Fruit fly (Drosophila melanogaster) whole organism, embryonic: ENCODE measurements around the gene XRCC1.
A peak's percentile ranks its signal among the peaks of the same experiment; 100 is the strongest.

Source experiments
- Adf1 ChIP-seq: fragments of 200-800 bp; sonication (Bioruptor generic); IDR thresholded peaks from 2 replicates; pipeline ENCODE4 v1.3.6; 2022; ENCODE audit warnings: missing biosample characterization, missing genetic modification characterization
- Atf-2 ChIP-seq: fragments of 200-800 bp; sonication (Bioruptor generic); optimal IDR thresholded peaks from 2 replicates; lab custom pipeline; 2016; ENCODE audit warnings: missing biosample characterization, missing genetic modification characterization
- CG11695 ChIP-seq: fragments of 200-800 bp; sonication (Bioruptor generic); IDR thresholded peaks from 3 replicates; pipeline ENCODE4 v1.3.6; 2022; ENCODE audit warnings: missing biosample characterization, missing genetic modification characterization
- CG11723 ChIP-seq: fragments of 200-800 bp; sonication (Bioruptor generic); optimal IDR thresholded peaks from 2 replicates; lab custom pipeline; 2017; ENCODE audit warnings: missing biosample characterization, mild to moderate bottlenecking, missing genetic modification characterization
- CG12155 ChIP-seq: fragments of 200-800 bp; sonication (Bioruptor generic); optimal IDR thresholded peaks from 3 replicates; lab custom pipeline; 2016; ENCODE audit warnings: missing biosample characterization, missing genetic modification characterization
- CG14710 ChIP-seq: fragments of 200-800 bp; sonication (Bioruptor generic); optimal IDR thresholded peaks from 3 replicates; lab custom pipeline; 2019; ENCODE audit warnings: missing biosample characterization, mild to moderate bottlenecking, missing genetic modification characterization, moderate library complexity
- CG14860 ChIP-seq: fragments of 200-800 bp; sonication (Bioruptor generic); IDR thresholded peaks from 3 replicates; pipeline ENCODE4 v1.3.6; 2022; ENCODE audit warnings: missing biosample characterization, missing genetic modification characterization; ENCODE audit not compliant: partially characterized antibody
- CG15696 ChIP-seq: fragments of 200-800 bp; sonication (Bioruptor generic); optimal IDR thresholded peaks from 2 replicates; lab custom pipeline; 2019; ENCODE audit warnings: missing biosample characterization, mild to moderate bottlenecking, missing genetic modification characterization, moderate library complexity
- CG17829 ChIP-seq: fragments of 200-800 bp; optimal IDR thresholded peaks from 2 replicates; lab custom pipeline; 2019; ENCODE audit warnings: missing biosample characterization, mild to moderate bottlenecking, missing genetic modification characterization, moderate library complexity
- CG18262 ChIP-seq: fragments of 200-800 bp; optimal IDR thresholded peaks from 3 replicates; lab custom pipeline; 2019; ENCODE audit warnings: missing biosample characterization, mild to moderate bottlenecking, missing genetic modification characterization, moderate library complexity
- CG30403 ChIP-seq: fragments of 200-800 bp; sonication (Bioruptor generic); optimal IDR thresholded peaks from 3 replicates; lab custom pipeline; 2016; ENCODE audit warnings: missing biosample characterization, missing genetic modification characterization
- CG31388 ChIP-seq: fragments of 200-800 bp; sonication (Bioruptor generic); optimal IDR thresholded peaks from 2 replicates; lab custom pipeline; 2016; ENCODE audit warnings: missing biosample characterization, missing genetic modification characterization
- CG32532 ChIP-seq: fragments of 200-800 bp; sonication (Bioruptor generic); IDR thresholded peaks from 2 replicates; pipeline ENCODE4 v1.3.6; 2022; ENCODE audit warnings: missing biosample characterization, missing genetic modification characterization
- CG3407 ChIP-seq: fragments of 200-800 bp; sonication (Bioruptor generic); optimal IDR thresholded peaks from 2 replicates; lab custom pipeline; 2018; ENCODE audit warnings: missing biosample characterization, mild to moderate bottlenecking, missing genetic modification characterization
- CG4404 ChIP-seq: fragments of 200-800 bp; sonication (Bioruptor generic); IDR thresholded peaks from 2 replicates; pipeline ENCODE4 v1.3.6; 2022; ENCODE audit warnings: missing biosample characterization, missing genetic modification characterization
- CG4854 ChIP-seq: fragments of 200-800 bp; sonication (Bioruptor generic); optimal IDR thresholded peaks from 2 replicates; lab custom pipeline; 2016; ENCODE audit warnings: missing biosample characterization, missing genetic modification characterization, inconsistent platforms
- CG6654 ChIP-seq: fragments of 200-800 bp; sonication (Bioruptor generic); optimal IDR thresholded peaks from 2 replicates; lab custom pipeline; 2017; ENCODE audit warnings: missing biosample characterization, mild to moderate bottlenecking, missing genetic modification characterization
- CG6791 ChIP-seq: fragments of 200-800 bp; sonication (Bioruptor generic); IDR thresholded peaks from 3 replicates; pipeline ENCODE4 v1.3.6; 2022; ENCODE audit warnings: missing biosample characterization, missing genetic modification characterization; ENCODE audit not compliant: partially characterized antibody
- CG6813 ChIP-seq: fragments of 200-800 bp; sonication (Bioruptor generic); optimal IDR thresholded peaks from 2 replicates; lab custom pipeline; 2017; ENCODE audit warnings: missing biosample characterization, missing genetic modification characterization, mild to moderate bottlenecking, moderate library complexity, missing genetic modification reagents
- CG8281 ChIP-seq: fragments of 200-800 bp; sonication (Bioruptor generic); optimal IDR thresholded peaks from 2 replicates; lab custom pipeline; 2018; ENCODE audit warnings: missing biosample characterization, mild to moderate bottlenecking, missing genetic modification characterization, moderate library complexity
- CG8290 ChIP-seq, 3 experiments: fragments of 200-800 bp; sonication (Bioruptor generic); optimal IDR thresholded peaks; 2 replicates each; lab custom pipeline; 2016 to 2019; ENCODE audit warnings: missing biosample characterization in 3 of 3, missing genetic modification characterization in 3 of 3, mild to moderate bottlenecking in 2 of 3, moderate library complexity in 1 of 3
- CG8944 ChIP-seq: fragments of 200-800 bp; sonication (Bioruptor generic); optimal IDR thresholded peaks from 3 replicates; lab custom pipeline; 2016; ENCODE audit warnings: missing biosample characterization, missing genetic modification characterization
- D19A ChIP-seq: fragments of 200-800 bp; optimal IDR thresholded peaks from 3 replicates; lab custom pipeline; 2019; ENCODE audit warnings: missing biosample characterization, mild to moderate bottlenecking, missing genetic modification characterization, moderate library complexity
- Deaf1 ChIP-seq: fragments of 200-800 bp; optimal IDR thresholded peaks from 3 replicates; lab custom pipeline; 2019; ENCODE audit warnings: missing biosample characterization, mild to moderate bottlenecking, missing genetic modification characterization, moderate library complexity
- ERR ChIP-seq: fragments of 200-800 bp; sonication (Bioruptor generic); optimal IDR thresholded peaks from 2 replicates; lab custom pipeline; 2016; ENCODE audit warnings: missing biosample characterization, missing genetic modification characterization
- Elba2 ChIP-seq: fragments of 200-800 bp; sonication (Bioruptor generic); optimal IDR thresholded peaks from 3 replicates; lab custom pipeline; 2016; ENCODE audit warnings: missing biosample characterization, missing genetic modification characterization
- GATAe ChIP-seq: fragments of 200-800 bp; sonication (Bioruptor generic); conservative IDR thresholded peaks from 2 replicates; pipeline ENCODE4 v1.3.6; 2022; ENCODE audit warnings: missing biosample characterization, missing genetic modification characterization
- Max ChIP-seq: fragments of 200-800 bp; sonication (Bioruptor generic); optimal IDR thresholded peaks from 2 replicates; lab custom pipeline; 2016; ENCODE audit warnings: missing biosample characterization, mild to moderate bottlenecking, missing genetic modification characterization
- Rx ChIP-seq: fragments of 200-800 bp; sonication (Bioruptor generic); IDR thresholded peaks from 2 replicates; pipeline ENCODE4 v1.3.6; 2022; ENCODE audit warnings: missing biosample characterization, missing genetic modification characterization
- Sry-δ ChIP-seq: fragments of 200-800 bp; sonication (Bioruptor generic); optimal IDR thresholded peaks from 2 replicates; lab custom pipeline; 2016; ENCODE audit warnings: missing biosample characterization, missing genetic modification characterization
- amos ChIP-seq: fragments of 200-800 bp; sonication (Bioruptor generic); IDR thresholded peaks from 2 replicates; pipeline ENCODE4 v1.3.6; 2022; ENCODE audit warnings: missing biosample characterization, missing genetic modification characterization; ENCODE audit not compliant: partially characterized antibody
- ap ChIP-seq: fragments of 200-800 bp; sonication (Bioruptor generic); IDR thresholded peaks from 2 replicates; pipeline ENCODE4 v1.3.6; 2022; ENCODE audit warnings: missing biosample characterization, missing genetic modification characterization
- ato ChIP-seq: fragments of 200-800 bp; sonication (Bioruptor generic); IDR thresholded peaks from 2 replicates; pipeline ENCODE4 v1.3.6; 2022; ENCODE audit warnings: missing biosample characterization, missing genetic modification characterization; ENCODE audit not compliant: partially characterized antibody
- bigmax ChIP-seq: fragments of 200-800 bp; sonication (Bioruptor generic); optimal IDR thresholded peaks from 2 replicates; lab custom pipeline; 2018; ENCODE audit warnings: missing biosample characterization, mild to moderate bottlenecking, missing genetic modification characterization
- btn ChIP-seq: fragments of 200-800 bp; sonication (Bioruptor generic); optimal IDR thresholded peaks from 2 replicates; lab custom pipeline; 2016; ENCODE audit warnings: missing biosample characterization, missing genetic modification characterization
- dan ChIP-seq: fragments of 200-800 bp; sonication (Bioruptor generic); IDR thresholded peaks from 2 replicates; pipeline ENCODE4 v1.3.6; 2022; ENCODE audit warnings: missing biosample characterization, missing genetic modification characterization
- dati ChIP-seq: fragments of 200-800 bp; sonication (Bioruptor generic); IDR thresholded peaks from 2 replicates; pipeline ENCODE4 v1.3.6; 2022; ENCODE audit warnings: missing biosample characterization, missing genetic modification characterization
- dimm ChIP-seq: fragments of 200-800 bp; sonication (Bioruptor generic); IDR thresholded peaks from 2 replicates; pipeline ENCODE4 v1.3.6; 2022; ENCODE audit warnings: missing biosample characterization, missing genetic modification characterization
- dm ChIP-seq: fragments of 200-800 bp; sonication (Bioruptor generic); optimal IDR thresholded peaks from 3 replicates; lab custom pipeline; 2016; ENCODE audit warnings: missing biosample characterization, missing genetic modification characterization
- dysf ChIP-seq: fragments of 200-800 bp; sonication (Bioruptor generic); IDR thresholded peaks from 3 replicates; pipeline ENCODE4 v1.3.6; 2022; ENCODE audit warnings: missing biosample characterization, missing genetic modification characterization
- gcm ChIP-seq: fragments of 200-800 bp; sonication (Bioruptor generic); optimal IDR thresholded peaks from 2 replicates; lab custom pipeline; 2019; ENCODE audit warnings: missing biosample characterization, mild to moderate bottlenecking, missing genetic modification characterization, moderate library complexity
- gem ChIP-seq: fragments of 200-800 bp; sonication (Bioruptor generic); optimal IDR thresholded peaks from 2 replicates; lab custom pipeline; 2019; ENCODE audit warnings: missing biosample characterization, mild to moderate bottlenecking, missing genetic modification characterization, moderate library complexity
- gt ChIP-seq: fragments of 200-800 bp; sonication (Bioruptor generic); IDR thresholded peaks from 2 replicates; pipeline ENCODE4 v1.3.6; 2022; ENCODE audit warnings: missing biosample characterization, missing genetic modification characterization
- ham ChIP-seq: fragments of 200-800 bp; sonication (Bioruptor generic); IDR thresholded peaks from 2 replicates; pipeline ENCODE4 v1.3.6; 2022; ENCODE audit warnings: missing biosample characterization, missing genetic modification characterization
- phol ChIP-seq: fragments of 200-800 bp; sonication (Bioruptor generic); optimal IDR thresholded peaks from 3 replicates; lab custom pipeline; 2018; ENCODE audit warnings: missing biosample characterization, mild to moderate bottlenecking, missing genetic modification characterization, moderate library complexity
- pnt ChIP-seq: fragments of 200-800 bp; sonication (Bioruptor generic); optimal IDR thresholded peaks from 3 replicates; lab custom pipeline; 2016; ENCODE audit warnings: missing biosample characterization, missing genetic modification characterization
- run ChIP-seq: fragments of 200-800 bp; sonication (Bioruptor generic); optimal IDR thresholded peaks from 3 replicates; lab custom pipeline; 2018; ENCODE audit warnings: missing biosample characterization, mild to moderate bottlenecking, missing genetic modification characterization
- sim ChIP-seq: fragments of 200-800 bp; sonication (Bioruptor generic); IDR thresholded peaks from 2 replicates; pipeline ENCODE4 v1.3.6; 2022; ENCODE audit warnings: missing biosample characterization, missing genetic modification characterization
- slbo ChIP-seq: fragments of 200-800 bp; sonication (Bioruptor generic); IDR thresholded peaks from 2 replicates; pipeline ENCODE4 v1.3.6; 2022; ENCODE audit warnings: missing biosample characterization, missing genetic modification characterization
- trem ChIP-seq: fragments of 200-800 bp; optimal IDR thresholded peaks from 3 replicates; lab custom pipeline; 2019; ENCODE audit warnings: missing biosample characterization, mild to moderate bottlenecking, missing genetic modification characterization, moderate library complexity
- ttk ChIP-seq: fragments of 200-800 bp; sonication (Bioruptor generic); IDR thresholded peaks from 2 replicates; pipeline ENCODE4 v2.1.2; 2022; ENCODE audit warnings: missing biosample characterization, missing genetic modification characterization

Gene XRCC1

DNA sequence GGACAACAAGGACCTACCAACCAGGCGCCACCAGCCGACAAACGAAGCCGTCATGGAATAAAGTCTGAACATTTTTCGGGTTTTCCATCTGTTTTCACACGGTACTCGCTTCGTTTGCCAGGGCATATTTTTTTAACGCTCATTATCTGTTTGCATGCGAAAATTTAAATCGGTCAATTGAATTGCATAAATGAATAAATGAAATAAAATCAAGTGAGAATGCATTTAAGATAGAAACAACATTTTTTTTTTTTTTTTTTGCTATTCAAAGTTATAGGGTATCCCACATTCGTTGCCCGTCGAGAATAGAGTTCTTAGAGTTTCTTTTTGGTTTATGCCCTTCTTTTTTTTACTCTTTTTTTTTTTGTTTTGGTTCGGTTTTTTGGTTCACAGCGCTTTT, 43.8 kb upstream of the XRCC1 start (continued):
- no peak for TF ChIP-seq dimm
- TF ChIP-seq CG8944 (GFP tag; lab: Kevin White, UChicago): peak; percentile 16
- no peak for TF ChIP-seq ap (GFP tag; lab: Robert Waterston, UW)
- peak; percentile 9 for TF ChIP-seq Max (GFP tag; lab: Kevin White, UChicago)
- peak; percentile 33 for TF ChIP-seq btn
- no peak for TF ChIP-seq CG11695 (GFP tag; lab: Robert Waterston, UW)
- peak; percentile 49 for TF ChIP-seq CG14710
- TF ChIP-seq CG3407 (GFP tag; lab: Kevin White, UChicago): no peak
- TF ChIP-seq Deaf1 (tag; lab: Kevin White, UChicago): peak; percentile 38
- TF ChIP-seq dan: no peak
- no peak for TF ChIP-seq Rx (GFP tag; lab: Robert Waterston, UW)
- TF ChIP-seq trem: peak; percentile 46
- TF ChIP-seq sim (GFP tag; lab: Robert Waterston, UW): no peak
- TF ChIP-seq ERR (GFP tag; lab: Kevin White, UChicago): no peak
- peak; percentile 13 for TF ChIP-seq pnt
- peak; percentile 34; the same call in 1 of the 2 replicates for TF ChIP-seq ttk (GFP tag; lab: Robert Waterston, UW)
- TF ChIP-seq Atf-2 (GFP tag; lab: Kevin White, UChicago): no peak
- TF ChIP-seq CG32532 (GFP tag; lab: Robert Waterston, UW): 0 out of 2 replicates have a peak, but pooled peaks have one; percentile 15
- no peak for TF ChIP-seq CG6654
- no peak for TF ChIP-seq ato (GFP tag; lab: Robert Waterston, UW)
- peak; percentile 56; the same call in 1 of the 2 replicates for TF ChIP-seq slbo
- TF ChIP-seq run: no peak
- TF ChIP-seq CG18262 (tag; lab: Kevin White, UChicago): peak; percentile 21
- no peak for TF ChIP-seq CG6791 (GFP tag; lab: Robert Waterston, UW)
- TF ChIP-seq Adf1 (GFP tag; lab: Robert Waterston, UW): no peak
- no peak for TF ChIP-seq CG17829 (tag; lab: Kevin White, UChicago)
- peak; percentile 62 for TF ChIP-seq gem (tag; lab: Kevin White, UChicago)
- no peak for TF ChIP-seq Elba2 (GFP tag; lab: Kevin White, UChicago)
- peak; percentile 35; the same call in 1 of the 2 replicates for TF ChIP-seq CG4404 (GFP tag; lab: Robert Waterston, UW)
- TF ChIP-seq CG6813 (GFP tag; lab: Kevin White, UChicago): peak; percentile 57
- no peak for TF ChIP-seq gt (GFP tag; lab: Robert Waterston, UW)
- TF ChIP-seq CG12155: peak; percentile 34
- no peak for TF ChIP-seq ham
- TF ChIP-seq dm: no peak
- peak; percentile 18 for TF ChIP-seq Sry-δ (GFP tag; lab: Kevin White, UChicago)
- TF ChIP-seq CG31388 (GFP tag; lab: Kevin White, UChicago): no peak
- no peak for TF ChIP-seq GATAe (GFP tag; lab: Robert Waterston, UW)
- peak; percentile 65 for TF ChIP-seq phol (tag; lab: Kevin White, UChicago)
- TF ChIP-seq CG11723 (GFP tag; lab: Kevin White, UChicago): no peak
- no peak for TF ChIP-seq amos (GFP tag; lab: Robert Waterston, UW)
- peak; percentile 13 for TF ChIP-seq CG4854
- TF ChIP-seq dysf (GFP tag; lab: Robert Waterston, UW): peak; percentile 65; the same call in 2 of the 3 replicates
- no peak for TF ChIP-seq gcm (GFP tag; lab: Kevin White, UChicago)
- TF ChIP-seq CG14860 (GFP tag; lab: Robert Waterston, UW): no peak
- TF ChIP-seq CG8290 (GFP tag; optimal IDR thresholded peaks at IDR 0.05; lab: Kevin White, UChicago): no peak
- TF ChIP-seq CG8290 (tag; optimal IDR thresholded peaks at IDR 0.05; lab: Kevin White, UChicago): no peak
- TF ChIP-seq CG8281 (tag; lab: Kevin White, UChicago): no peak
- peak; percentile 69 for TF ChIP-seq D19A (tag; lab: Kevin White, UChicago)
- TF ChIP-seq bigmax (GFP tag; lab: Kevin White, UChicago): no peak
- TF ChIP-seq dati: no peak
- peak; percentile 78 for TF ChIP-seq CG15696 (tag; lab: Kevin White, UChicago)
- peak; percentile 46 for TF ChIP-seq CG30403 (GFP tag; lab: Kevin White, UChicago)
